Fruit fly (Drosophila melanogaster): ENCODE measurements around the gene CG4789.
A peak's percentile ranks its signal among the peaks of the same experiment; 100 is the strongest.

The CG4789 gene

DNA sequence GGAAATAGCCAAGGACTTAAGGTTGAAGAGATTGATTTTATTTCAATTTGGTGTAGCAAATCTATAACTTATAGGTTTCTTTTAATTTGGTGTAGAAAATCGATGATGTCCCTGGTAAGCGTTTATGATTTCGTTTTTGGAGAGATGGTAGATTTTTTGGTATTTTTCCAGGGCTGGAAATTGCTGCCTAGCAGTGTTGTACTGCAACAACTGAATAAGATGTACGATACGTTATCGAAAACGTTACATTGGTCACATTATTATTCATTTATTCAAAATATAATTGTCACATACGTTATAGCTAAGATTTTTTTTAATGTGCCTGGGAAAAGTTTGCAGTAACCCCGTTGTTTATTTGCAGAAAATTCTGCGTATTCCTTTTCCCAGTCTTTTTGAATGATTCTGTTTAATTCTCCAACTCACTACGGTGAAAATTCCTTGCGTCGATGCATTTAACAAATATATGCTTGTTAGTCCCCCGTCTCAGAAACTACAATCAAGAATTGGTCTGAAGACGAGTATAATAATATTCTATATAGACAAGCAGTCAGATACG is 13.8 kb upstream of the CG4789 start, which contains the start of the genes CG9609 and Sap30:
TSS of gene CG9609 (minus strand) at position 149 of the 556 bp plus-strand sequence.
TSS of gene Sap30 (plus strand) at position 424 of the 556 bp plus-strand sequence.
- TF ChIP-seq CG33017 (tag; optimal IDR thresholded peaks at IDR 0.05) (no peak), pad (GFP tag; optimal IDR thresholded peaks at IDR 0.05) (no peak), CG12768 (GFP tag; optimal IDR thresholded peaks at IDR 0.05) (no peak), Hr96 (GFP tag; optimal IDR thresholded peaks at IDR 0.05) (no peak), Mnt (GFP tag; optimal IDR thresholded peaks at IDR 0.05) (no peak), cic (GFP tag; optimal IDR thresholded peaks at IDR 0.05) (no peak), toe (GFP tag; optimal IDR thresholded peaks at IDR 0.05) (no peak), CG7045 (GFP tag; optimal IDR thresholded peaks at IDR 0.05) (no peak), tj (GFP tag; optimal IDR thresholded peaks at IDR 0.05) (no peak), CG14711 (tag; optimal IDR thresholded peaks at IDR 0.05) (no peak), cnc (optimal IDR thresholded peaks at IDR 0.05) (no peak), kay (GFP tag; ENCODE audit: borderline replicate concordance) (no peak), Clk (GFP tag; optimal IDR thresholded peaks at IDR 0.05) (no peak)

DNA sequence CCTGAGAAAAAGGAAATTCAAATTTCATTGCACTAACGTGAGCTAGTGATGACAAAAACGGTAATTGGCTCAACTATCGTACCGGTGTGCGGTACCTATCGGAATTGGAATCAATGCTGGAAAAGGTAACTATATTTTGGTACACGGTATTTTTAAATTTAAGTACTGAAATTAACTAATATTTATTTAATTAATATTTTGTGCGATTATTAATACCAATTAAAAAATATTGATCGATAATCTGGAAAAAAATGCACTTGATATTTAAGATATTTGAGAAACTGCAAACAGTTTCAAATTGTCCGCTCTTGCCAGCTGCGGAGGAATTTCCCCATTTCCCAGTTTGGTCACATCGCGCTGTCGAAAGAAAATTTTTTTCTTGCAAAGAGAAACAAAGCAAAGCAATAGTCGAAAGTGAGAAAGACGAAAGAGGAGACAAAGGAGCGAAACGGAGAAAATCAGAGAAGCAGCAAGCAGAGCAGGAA is 13.3 kb upstream of the CG4789 start:
- TF ChIP-seq CG12768 (GFP tag; optimal IDR thresholded peaks at IDR 0.05) (no peak), bab1 (GFP tag; optimal IDR thresholded peaks at IDR 0.05) (peak; percentile 3), kay (GFP tag; ENCODE audit: borderline replicate concordance) (no peak), CG7101 (tag; optimal IDR thresholded peaks at IDR 0.05) (peak; percentile 58), CG14711 (tag; optimal IDR thresholded peaks at IDR 0.05) (peak; percentile 17), Crg-1 (GFP tag; optimal IDR thresholded peaks at IDR 0.05) (peak; percentile 12), CG11617 (GFP tag; optimal IDR thresholded peaks at IDR 0.05) (peak; percentile 7)

DNA sequence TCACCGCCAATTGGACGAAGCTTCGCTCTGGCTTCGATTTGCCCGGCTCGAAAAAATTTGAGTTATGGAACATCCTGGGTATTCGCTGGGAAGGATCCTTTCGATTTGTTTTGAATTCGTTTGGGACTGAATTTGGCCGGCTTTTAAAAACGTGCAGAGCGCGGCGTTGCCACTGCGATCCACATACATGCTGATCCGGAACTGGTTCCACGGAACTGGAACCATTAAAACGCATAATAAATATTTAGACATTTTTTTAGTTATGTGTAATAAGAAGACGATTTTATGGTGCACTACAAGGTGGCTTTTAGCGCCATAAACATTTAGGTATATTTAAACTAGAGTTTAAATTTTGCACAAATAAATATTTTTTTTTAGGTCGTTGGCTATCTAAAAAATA is 9.7 kb upstream of the CG4789 start, which contains the start of gene Rrp45:
TSS of gene Rrp45 (minus strand) at position 209 of the 400 bp plus-strand sequence.
- TF ChIP-seq kay (GFP tag; ENCODE audit: borderline replicate concordance), result no peak
- peak; percentile 90 for TF ChIP-seq Mnt (GFP tag; optimal IDR thresholded peaks at IDR 0.05)
- no peak for TF ChIP-seq CG5204 (GFP tag; optimal IDR thresholded peaks at IDR 0.05)
- TF ChIP-seq bab1 (GFP tag; optimal IDR thresholded peaks at IDR 0.05), result no peak
- TF ChIP-seq tj (GFP tag; optimal IDR thresholded peaks at IDR 0.05), result no peak
- TF ChIP-seq CG1620 (GFP tag; optimal IDR thresholded peaks at IDR 0.05), result peak; percentile 25

DNA sequence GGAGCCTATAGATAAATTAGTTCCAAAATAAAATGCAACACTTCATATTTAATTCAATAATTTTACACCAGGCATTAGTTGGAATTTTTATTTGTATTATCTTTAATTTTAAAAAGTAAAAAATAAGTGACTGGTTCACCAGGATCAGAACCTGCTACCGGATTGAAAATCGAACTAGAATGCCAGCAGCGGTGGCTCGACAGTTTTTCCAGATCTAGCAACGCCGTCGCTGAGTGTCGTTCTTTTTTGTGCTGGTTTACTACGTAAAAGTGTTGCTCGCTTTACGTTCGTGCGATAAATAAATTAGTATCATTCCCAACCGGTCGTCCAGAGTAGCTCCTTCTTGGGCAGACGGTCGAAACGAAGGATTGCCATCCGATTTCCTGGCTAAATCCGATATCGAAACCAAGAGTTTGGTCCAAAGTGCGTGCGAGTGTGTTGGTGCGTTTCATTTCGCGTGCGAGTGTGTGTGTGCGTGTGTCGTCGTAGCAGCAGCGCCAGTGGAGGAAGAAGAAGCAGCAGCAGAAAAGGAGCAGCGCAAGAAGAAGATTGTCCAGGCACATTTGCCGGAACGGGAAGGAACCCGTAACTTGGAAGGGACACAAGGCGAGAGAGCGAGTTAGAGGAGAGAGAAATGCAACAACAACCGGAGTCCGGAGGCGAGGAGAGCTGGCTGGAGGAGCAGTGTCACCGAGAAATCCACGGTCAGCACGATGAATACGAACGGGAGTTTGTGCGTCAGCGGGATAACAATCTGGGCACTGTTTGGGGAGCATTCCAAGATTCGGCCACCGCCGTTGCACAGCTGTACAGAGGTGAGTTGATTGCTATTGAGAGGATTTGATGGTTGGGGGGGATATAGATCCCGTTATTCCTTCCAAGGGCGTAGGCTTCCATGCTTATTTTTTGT is 8.6 kb upstream of the CG4789 start, which contains the start of gene CG4768:
TSS of gene CG4768 (plus strand) at position 200 of the 910 bp plus-strand sequence.
- TF ChIP-seq Crg-1 (GFP tag; optimal IDR thresholded peaks at IDR 0.05) (no peak), Mnt (GFP tag; optimal IDR thresholded peaks at IDR 0.05) (peak; percentile 69), pad (GFP tag; optimal IDR thresholded peaks at IDR 0.05) (peak; percentile 96), CG1620 (GFP tag; optimal IDR thresholded peaks at IDR 0.05) (peak; percentile 25), bab1 (GFP tag; optimal IDR thresholded peaks at IDR 0.05) (peak; percentile 50), tj (GFP tag; optimal IDR thresholded peaks at IDR 0.05) (peak; percentile 12), cnc (optimal IDR thresholded peaks at IDR 0.05) (no peak)

DNA sequence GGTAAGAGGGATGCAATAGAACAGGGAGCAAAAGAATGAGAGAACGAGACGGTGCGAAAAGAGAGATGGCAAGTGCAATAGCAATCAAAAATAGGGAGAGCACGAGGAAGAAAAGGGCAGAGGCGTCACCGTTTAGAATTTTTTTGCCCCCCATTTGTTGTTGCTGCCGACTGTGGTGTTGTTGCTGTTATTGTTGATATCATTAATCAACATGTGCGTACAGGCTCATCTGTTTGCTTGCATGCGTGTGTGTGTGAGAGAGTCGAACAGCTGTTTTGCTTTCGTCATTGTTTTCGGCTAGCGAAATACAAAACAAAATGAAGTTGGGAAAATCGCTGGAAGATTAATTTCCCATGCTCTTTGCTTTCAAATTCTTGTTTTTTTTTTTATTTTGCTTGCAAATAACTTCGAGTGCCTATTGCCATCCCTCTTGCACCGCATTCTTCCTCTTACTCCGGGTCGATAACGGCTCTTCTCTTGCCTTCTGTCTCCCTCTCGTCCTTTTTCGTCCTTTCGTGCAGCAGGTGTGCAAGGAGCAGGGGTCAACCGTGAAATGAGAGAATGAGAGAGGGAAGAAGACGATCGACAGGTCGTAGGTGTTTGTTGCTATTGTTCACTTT is 7.5 kb upstream of the CG4789 start:
- TF ChIP-seq CG33017 (tag; optimal IDR thresholded peaks at IDR 0.05), result no peak
- no peak for TF ChIP-seq CG5204 (GFP tag; optimal IDR thresholded peaks at IDR 0.05)
- no peak for TF ChIP-seq CG14711 (tag; optimal IDR thresholded peaks at IDR 0.05)
- TF ChIP-seq toe (GFP tag; optimal IDR thresholded peaks at IDR 0.05), result no peak
- TF ChIP-seq bab1 (GFP tag; optimal IDR thresholded peaks at IDR 0.05), result no peak
- peak; percentile 69 for TF ChIP-seq Mnt (GFP tag; optimal IDR thresholded peaks at IDR 0.05)
- TF ChIP-seq CG7101 (tag; optimal IDR thresholded peaks at IDR 0.05), result no peak
- TF ChIP-seq cic (GFP tag; optimal IDR thresholded peaks at IDR 0.05), result no peak

DNA sequence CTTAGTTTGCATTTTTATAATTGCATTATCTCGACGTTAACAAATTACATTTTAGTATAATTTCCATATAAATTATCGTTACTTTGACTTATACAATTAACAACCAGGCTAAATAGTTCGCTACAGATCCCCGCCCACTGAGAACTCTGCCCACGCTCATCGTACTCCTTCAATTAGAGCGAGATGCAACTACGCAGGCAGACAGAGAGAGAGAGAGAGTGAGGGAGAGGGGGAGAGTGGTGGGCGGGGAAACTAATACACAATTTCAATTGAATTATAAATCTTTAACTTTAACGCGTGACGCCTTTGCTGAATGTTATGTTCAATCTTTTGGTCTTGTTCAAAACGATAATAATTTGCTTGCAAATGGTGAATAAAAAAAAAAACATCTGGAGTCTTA is 2.6 kb upstream of the CG4789 start:
- TF ChIP-seq CG33017 (tag; optimal IDR thresholded peaks at IDR 0.05), result no peak
- no peak for TF ChIP-seq kay (GFP tag; ENCODE audit: borderline replicate concordance)
- TF ChIP-seq tj (GFP tag; optimal IDR thresholded peaks at IDR 0.05), result no peak
- TF ChIP-seq CG5204 (GFP tag; optimal IDR thresholded peaks at IDR 0.05), result no peak
- no peak for TF ChIP-seq CG7045 (GFP tag; optimal IDR thresholded peaks at IDR 0.05)
- no peak for TF ChIP-seq ovo (GFP tag; optimal IDR thresholded peaks at IDR 0.05)
- TF ChIP-seq Hr96 (GFP tag; optimal IDR thresholded peaks at IDR 0.05), result no peak
- no peak for TF ChIP-seq CG14711 (tag; optimal IDR thresholded peaks at IDR 0.05)
- TF ChIP-seq pad (GFP tag; optimal IDR thresholded peaks at IDR 0.05), result no peak
- no peak for TF ChIP-seq Clk (GFP tag; optimal IDR thresholded peaks at IDR 0.05)

All from whole organism, adult.